Worm (Caenorhabditis elegans) whole organism, dauer: Measurements from ENCODE around the gene clec-2.

Source experiments
- unc-62 ChIP-seq: sonication (generic microtip); optimal IDR thresholded peaks from 2 replicates; lab custom pipeline; 2017; ENCODE audit warnings: missing biosample characterization, missing genetic modification reagents, missing genetic modification characterization

Gene clec-2

DNA sequence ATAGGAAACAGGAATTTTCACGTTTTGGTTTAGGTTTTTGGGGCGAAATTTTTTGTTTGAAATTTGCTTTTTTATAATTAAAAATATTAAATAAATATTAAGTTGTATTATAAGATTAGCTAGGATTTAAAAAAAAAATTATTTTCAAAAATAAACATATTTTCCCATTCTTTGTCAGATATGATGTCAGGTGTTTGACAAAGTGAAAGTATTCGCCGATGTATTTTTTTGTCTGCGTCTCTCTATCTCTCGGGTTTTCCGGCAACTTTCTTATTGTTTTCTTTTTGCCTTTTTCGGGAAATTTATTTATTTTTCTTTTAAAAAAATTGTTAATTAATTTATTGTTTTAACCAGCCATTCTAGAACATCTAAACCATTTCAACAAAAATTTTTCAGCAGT lies 7.2 kb upstream of the clec-2 start:
- no peak for TF ChIP-seq unc-62 (GFP tag; lab: Kevin White, UChicago)

DNA sequence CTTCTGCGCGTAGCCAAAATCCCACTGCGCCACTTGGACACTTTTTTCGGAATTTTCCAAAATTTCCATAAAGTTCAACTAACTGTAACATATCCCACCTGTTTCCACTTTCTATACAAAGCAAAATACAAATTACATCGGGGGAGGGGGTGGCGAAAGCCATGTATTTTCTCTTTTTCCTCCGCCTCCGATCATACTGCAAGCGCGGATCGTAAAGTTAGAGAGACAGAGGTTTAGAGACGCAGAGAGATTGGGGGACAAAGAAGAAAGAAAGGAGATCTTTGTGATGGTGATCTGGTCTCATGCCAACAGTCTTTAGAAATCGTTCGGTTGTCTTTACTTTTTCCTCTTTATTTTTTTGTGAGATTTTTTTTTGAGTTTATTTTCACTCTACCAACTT lies 5.0 kb upstream of the clec-2 start:
- TF ChIP-seq unc-62 (GFP tag; lab: Kevin White, UChicago), result no peak

DNA sequence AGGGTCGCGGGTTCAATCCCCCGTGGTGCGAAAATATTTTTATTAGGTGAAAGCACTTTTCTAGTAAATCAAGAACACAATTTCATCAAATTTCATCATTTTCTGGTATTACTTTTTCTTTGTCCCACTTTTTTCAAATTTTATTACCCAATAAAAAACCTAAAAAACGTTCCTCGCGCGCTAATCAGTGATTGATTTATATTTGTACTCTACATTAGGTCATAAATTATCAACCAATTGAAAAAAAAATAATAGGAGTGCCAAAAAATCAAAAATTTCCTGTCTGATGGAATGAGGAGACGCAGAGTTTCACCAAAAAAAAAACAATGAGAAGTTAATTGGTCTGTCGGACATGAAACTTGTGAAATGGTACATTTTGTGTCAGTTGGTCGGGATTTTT lies 1.4 kb upstream of the clec-2 start:
- no peak for TF ChIP-seq unc-62 (GFP tag; lab: Kevin White, UChicago)

DNA sequence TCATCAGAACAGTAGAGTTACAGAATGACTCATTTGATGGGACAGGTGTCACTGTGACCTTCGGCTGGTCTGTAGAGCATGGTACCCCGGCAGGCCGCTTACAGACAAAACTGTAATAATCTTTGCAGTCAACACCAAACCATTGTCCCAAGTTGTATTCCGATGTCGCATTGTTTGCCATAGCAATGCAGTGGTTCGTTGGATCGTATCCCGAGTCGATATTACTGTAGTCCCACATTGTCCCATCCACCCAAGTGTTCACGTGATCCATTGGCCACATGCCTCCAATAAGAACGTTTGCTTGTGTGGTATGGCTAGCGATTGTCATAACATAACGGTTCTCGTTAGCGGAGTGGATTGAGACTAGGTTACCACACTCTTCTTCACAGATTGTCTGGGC lies 2.3 kb downstream of the clec-2 start:
- no peak for TF ChIP-seq unc-62 (GFP tag; lab: Kevin White, UChicago)

DNA sequence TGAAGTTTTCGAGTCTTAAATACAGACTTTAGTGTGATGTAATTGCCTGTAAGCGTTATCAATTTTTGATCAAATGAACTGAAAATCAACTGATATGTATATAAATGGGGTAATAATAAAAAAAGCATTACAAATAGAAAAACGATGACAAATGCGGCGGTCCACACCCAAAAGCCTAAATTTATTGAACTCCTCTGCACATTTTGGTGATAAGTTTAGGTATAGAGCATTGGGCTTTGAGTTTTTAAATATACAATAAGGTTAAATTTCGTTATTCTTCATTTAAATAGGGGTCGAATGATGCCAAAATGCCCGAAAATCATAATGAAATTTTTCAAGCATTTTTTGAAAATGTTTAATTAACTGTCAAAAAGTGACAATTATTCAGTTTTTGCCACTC lies 3.4 kb downstream of the clec-2 start, which contains the start of gene clec-3:
TSS of gene clec-3 (minus strand) at position 101 of the 400 bp plus-strand sequence.
- TF ChIP-seq unc-62 (GFP tag; lab: Kevin White, UChicago), result no peak

DNA sequence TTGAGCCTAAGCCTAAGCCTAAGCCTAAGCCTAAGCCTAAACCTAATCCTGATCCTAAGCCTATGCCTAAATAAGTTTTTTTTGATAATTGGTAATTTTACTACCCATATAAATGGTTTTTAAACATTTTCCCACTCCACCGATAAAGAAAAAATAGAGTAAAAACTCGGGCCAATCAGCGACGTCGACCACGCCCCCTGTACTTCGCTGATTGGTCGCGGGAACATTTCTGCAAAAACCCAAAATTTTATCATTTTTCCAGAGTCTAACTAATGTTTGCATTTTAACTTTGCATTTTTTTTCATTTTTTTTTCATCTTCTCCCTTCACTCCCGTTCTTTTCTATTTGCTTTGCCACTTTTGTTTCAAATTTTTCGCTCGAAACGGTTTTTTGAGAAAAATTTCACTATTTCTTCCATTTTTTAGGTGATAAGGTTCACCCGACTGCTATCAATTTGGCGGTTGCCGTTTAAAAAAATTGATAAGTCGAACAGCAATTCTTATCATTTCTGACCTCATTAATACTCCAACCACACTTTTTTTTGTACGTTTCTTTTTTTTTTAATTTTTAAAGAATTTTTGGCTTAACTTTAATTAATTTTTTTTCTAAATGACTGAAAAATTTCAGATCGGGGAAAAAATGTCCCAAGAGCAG lies 8.9 kb downstream of the clec-2 start, which contains the start of gene C41H7.2:
TSS of gene C41H7.2 (plus strand) at position 622 of the 654 bp plus-strand sequence.
- TF ChIP-seq unc-62 (GFP tag; lab: Kevin White, UChicago), result no peak

DNA sequence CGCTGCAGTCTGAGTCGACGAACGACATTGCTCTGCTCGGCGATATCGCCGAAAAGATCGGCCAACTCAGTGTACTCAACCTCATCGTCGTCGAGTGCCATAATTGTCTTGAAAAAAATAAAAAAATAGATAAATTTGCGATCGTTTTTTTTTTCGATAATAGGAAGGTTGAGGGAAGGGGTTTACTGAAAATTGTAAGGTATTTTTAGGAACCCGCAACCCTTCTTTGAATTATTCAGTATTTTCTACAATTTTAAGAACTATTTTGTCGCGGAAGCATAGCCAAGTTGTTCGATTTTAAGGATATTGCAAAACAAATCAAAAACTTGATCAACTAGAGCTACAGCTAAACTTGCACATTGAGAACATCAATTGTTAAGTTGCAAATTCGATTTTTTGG lies 11.1 kb downstream of the clec-2 start, which contains the start of gene C41H7.9:
TSS of gene C41H7.9 (minus strand) at position 101 of the 400 bp plus-strand sequence.
- TF ChIP-seq unc-62 (GFP tag; lab: Kevin White, UChicago), result no peak

DNA sequence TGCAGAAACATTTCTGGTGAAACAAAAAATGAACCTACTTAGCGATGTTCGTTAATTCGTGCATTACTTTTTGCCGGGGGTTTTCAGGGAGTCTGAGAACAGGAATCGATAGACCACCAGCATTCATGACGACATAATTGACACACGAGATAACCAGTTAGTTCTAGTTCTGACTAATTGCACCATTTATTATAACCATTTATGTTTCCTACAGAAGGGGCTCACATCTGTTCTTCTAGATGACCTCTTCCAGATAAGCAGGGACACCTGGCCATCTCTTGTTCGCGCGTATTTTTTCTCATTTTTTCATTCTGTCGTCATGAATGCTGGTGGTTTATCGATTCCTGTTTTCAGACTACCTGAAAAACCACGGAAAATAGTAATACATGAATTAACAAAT lies 14.8 kb downstream of the clec-2 start, which contains the start of gene sdz-5:
TSS of gene sdz-5 (plus strand) at position 301 of the 400 bp plus-strand sequence.
- no peak for TF ChIP-seq unc-62 (GFP tag; lab: Kevin White, UChicago)

DNA sequence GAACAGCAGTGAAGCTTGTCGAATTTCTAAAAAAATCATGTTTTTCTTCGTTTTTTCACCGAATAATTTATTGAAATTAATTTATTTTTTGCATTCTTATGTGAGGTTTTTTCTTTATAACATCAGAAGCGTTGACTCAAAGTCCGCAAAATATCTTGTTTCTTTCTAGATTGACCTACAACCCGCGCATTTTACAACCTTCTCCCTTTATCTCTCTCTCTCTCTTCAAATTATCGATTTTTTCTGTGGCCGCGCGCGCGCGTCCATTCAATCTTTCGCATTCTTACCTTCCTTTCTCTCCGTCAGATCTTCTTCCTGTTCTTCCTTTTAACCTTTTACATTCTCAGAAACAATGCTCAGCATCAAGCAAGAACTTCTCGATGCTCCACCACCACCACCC lies 17.7 kb downstream of the clec-2 start, which contains the start of gene lido-12:
TSS of gene lido-12 (plus strand) at position 301 of the 400 bp plus-strand sequence.
- no peak for TF ChIP-seq unc-62 (GFP tag; lab: Kevin White, UChicago)

DNA sequence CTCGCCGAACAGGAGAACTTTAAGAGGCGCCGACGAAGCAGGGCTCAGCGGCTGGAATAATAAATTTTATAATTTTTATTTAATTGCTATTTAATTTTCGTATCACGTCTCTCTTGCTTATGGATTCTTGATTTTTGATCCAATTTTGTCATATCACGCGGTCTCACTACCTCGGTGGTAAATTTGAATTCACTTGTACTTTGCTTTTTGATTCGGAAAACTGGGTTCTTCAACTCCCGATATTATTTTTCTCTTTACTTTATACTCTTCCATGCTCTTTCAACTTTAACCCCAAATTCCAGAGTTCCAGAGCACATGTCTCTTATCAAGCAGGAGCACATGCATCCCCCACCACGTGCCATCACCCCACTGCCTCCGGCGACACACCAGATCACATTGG lies 19.6 kb downstream of the clec-2 start, which contains the start of gene lido-11:
TSS of gene lido-11 (plus strand) at position 301 of the 400 bp plus-strand sequence.
- no peak for TF ChIP-seq unc-62 (GFP tag; lab: Kevin White, UChicago)

DNA sequence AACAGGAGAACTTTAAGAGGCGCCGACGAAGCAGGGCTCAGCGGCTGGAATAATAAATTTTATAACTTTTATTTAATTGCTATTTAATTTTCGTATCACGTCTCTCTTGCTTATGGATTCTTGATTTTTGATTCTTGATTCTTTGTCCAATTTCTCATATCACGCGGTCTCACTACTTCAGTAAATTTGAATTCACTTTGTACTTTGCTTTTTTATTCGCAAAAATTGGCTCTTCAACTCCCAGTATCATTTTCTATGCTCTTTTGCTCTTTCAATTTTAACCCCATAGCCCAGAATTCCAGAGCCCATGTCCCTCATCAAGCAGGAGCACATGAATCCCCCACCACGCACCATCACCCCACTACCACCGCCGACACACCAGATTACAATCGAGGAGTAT lies 21.0 kb downstream of the clec-2 start, which contains the start of gene lido-10:
TSS of gene lido-10 (plus strand) at position 301 of the 400 bp plus-strand sequence.
- TF ChIP-seq unc-62 (GFP tag; lab: Kevin White, UChicago), result no peak

DNA sequence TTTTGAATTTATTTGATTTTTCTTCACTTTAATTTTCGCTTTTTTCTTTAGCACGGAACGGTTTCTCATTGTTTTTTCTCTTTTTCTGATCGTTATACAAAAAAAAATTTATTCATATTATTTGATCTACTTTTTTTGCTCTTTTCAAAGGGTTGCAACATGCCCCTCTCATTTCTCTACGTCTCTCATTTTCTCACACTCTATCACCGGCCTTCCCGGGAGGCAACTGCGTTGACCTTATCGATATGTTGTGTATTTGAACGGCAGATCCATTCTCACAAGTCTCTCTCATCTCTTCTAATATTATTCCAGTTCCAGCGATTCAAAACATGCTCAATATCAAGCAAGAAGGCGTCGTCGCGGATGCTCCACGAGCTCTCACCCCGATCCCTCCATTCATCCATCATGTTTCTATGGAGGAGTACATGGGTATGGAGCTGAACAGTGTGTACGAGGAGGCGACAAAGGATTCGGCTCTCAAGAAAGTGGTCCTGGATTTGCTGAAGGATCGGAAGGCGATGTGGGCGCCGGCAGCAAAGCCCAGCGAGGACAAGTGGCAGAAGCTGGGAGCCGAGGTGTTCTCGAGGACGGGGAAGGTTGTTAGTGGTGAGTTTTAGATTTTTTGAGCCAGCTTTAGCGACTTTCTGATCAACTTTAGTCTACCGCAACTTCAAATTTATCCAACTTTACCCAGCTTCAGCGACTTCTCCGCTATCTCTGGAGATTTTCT lies 22.5 kb downstream of the clec-2 start, which contains the start of gene lido-9:
TSS of gene lido-9 (plus strand) at position 234 of the 730 bp plus-strand sequence.
- TF ChIP-seq unc-62 (GFP tag; lab: Kevin White, UChicago), result no peak

DNA sequence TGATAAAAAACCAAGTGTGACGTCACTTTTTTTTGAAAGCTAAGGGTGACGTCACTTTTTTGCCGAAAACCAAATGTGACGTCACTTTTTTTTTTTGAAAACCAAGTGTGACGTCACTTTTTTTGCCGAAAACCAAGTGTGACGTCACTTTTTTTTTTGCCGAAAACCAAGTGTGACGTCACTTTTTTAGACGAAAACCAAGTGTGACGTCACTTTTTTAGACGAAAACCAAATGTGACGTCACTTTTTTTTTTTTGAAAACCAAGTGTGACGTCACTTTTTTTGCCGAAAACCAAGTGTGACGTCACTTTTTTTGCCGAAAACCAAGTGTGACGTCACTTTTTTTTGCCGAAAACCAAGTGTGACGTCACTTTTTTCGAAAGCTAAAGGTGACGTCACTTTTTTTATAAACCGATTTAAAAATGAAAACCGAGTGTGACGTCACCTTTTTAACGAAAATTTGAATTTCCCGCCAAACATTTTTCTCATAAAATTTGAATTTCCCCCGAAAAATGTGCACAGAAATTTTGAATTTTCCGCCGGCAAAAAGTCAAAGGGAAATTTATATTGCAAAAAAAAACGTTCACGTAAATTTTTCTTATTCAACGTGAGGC lies 25.3 kb downstream of the clec-2 start:
- TF ChIP-seq unc-62 (GFP tag; lab: Kevin White, UChicago), result no peak

DNA sequence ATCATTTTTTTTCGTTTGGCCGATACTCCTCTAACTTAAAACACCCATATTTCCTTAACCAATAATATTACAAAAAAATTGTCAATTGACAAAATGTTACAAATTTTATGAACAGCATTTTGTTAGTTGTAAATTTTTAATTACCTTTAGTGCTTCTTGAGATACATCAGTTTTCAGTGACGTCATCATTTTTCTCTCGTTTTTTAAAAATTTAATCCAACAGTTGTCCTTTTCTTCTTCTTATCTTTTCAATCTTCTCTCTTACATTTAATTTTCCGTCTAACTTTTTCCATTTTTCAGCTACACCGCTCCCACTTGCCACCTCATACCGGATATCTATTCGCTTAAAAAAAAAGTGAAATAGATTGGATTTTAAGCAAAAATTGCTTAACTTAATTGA lies 26.5 kb downstream of the clec-2 start, which contains the start of gene lido-8:
TSS of gene lido-8 (plus strand) at position 301 of the 400 bp plus-strand sequence.
- no peak for TF ChIP-seq unc-62 (GFP tag; lab: Kevin White, UChicago)

DNA sequence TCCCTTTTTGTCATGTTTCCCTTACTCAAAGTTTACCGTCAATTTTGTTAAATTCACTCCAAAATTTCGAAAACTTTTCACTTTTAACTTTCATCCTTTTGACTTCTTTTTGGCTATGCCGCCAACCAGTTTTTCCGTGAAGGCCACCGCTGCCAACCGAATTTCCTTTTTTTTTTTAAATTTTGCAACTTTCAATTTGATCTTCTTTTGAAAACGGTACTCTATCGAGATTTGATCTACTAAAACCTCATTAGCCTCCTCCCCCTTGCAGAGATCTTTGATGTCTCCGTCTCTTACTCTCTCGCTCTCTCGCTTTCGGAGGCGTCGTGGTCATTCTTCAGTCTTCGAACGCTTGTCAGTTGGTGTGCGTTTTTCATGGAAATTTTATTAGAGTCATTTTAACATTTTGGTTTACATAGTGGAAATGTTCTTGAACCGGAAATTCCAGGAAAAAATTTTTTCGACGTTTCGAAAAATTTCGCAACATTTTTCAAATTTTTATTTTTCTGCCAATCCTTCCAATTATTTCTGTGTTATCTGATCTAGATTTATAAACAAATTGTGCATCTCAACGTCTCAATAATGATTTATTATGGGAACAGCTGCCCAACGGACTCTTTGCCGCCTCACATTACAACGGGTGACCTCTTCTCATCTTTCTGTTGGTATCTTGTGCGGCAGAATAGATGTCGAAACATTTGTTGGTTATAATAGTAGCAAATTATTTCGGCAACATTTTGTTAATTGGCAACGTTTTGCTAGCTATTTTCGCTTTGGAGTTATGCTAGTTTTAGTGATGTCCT lies 28.4 kb downstream of the clec-2 start:
- TF ChIP-seq unc-62 (GFP tag; lab: Kevin White, UChicago), result no peak
